Worm (Caenorhabditis elegans) whole organism, mixed stage, embryonic: ENCODE data around the gene sri-4.

ENCODE experiments used
- ceh-39 ChIP-seq: fragments of 150-350 bp; optimal IDR thresholded peaks from 2 replicates; lab custom pipeline; 2014; ENCODE audit warnings: missing biosample characterization, missing genetic modification characterization
- elt-3 ChIP-seq: fragments of 150-350 bp; optimal IDR thresholded peaks from 2 replicates; lab custom pipeline; 2014; ENCODE audit warnings: missing biosample characterization, missing genetic modification characterization
- nhr-12 ChIP-seq: fragments of 150-350 bp; optimal IDR thresholded peaks from 2 replicates; lab custom pipeline; 2014; ENCODE audit warnings: missing biosample characterization, missing genetic modification characterization
- pha-4 ChIP-seq: fragments of 150-350 bp; optimal IDR thresholded peaks from 2 replicates; lab custom pipeline; 2018; ENCODE audit warnings: missing biosample characterization, missing genetic modification reagents, missing genetic modification characterization
- unc-39 ChIP-seq: fragments of 150-350 bp; optimal IDR thresholded peaks from 2 replicates; lab custom pipeline; 2014; ENCODE audit warnings: missing biosample characterization, missing genetic modification characterization
- ztf-11 ChIP-seq: fragments of 150-350 bp; optimal IDR thresholded peaks from 2 replicates; lab custom pipeline; 2014; ENCODE audit warnings: missing biosample characterization, missing genetic modification characterization

DNA sequence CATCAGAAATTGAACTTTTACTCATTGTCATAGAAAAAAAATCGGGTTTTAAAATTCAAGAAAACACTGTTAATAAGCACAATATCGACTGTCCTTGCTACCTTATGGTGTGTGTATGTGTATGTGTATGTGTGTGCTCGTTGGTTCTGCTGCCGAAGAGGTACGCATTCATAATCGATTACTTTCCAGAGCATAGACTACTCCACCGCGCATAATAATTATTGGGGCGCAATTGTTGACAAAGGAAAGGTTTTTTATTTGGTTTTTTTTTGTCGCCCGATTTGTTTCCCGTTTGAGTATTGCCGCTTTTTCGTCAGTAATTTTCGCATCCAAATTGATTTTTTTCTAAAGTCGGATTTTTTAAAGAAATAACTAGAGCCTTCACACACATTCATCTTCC lies 13.1 kb downstream of the sri-4 start, which contains the start of gene C05E4.15:
- TF ChIP-seq nhr-12 (tag; lab: Kevin White, UChicago) = no peak
- TF ChIP-seq ztf-11 (tag; lab: Kevin White, UChicago) = no peak
- TF ChIP-seq pha-4 (tag; lab: Kevin White, UChicago) = no peak
- TF ChIP-seq elt-3 = no peak
- TF ChIP-seq unc-39 = no peak
- TF ChIP-seq ceh-39 (tag; lab: Kevin White, UChicago) = no peak
